Fruit fly (Drosophila melanogaster) whole organism: ENCODE data around the gene Nplp2.

Source experiments
- CG8478 ChIP-seq: fragments of >200 bp; optimal IDR thresholded peaks from 2 replicates; lab custom pipeline; 2018; ENCODE audit warnings: inconsistent platforms
- pan ChIP-seq: fragments of >200 bp; optimal IDR thresholded peaks from 2 replicates; lab custom pipeline; 2017
- psq ChIP-seq: fragments of >200 bp; optimal IDR thresholded peaks from 2 replicates; lab custom pipeline; 2017
- usp ChIP-seq: fragments of >200 bp; optimal IDR thresholded peaks from 2 replicates; lab custom pipeline; 2017; ENCODE audit warnings: missing biosample characterization, missing genetic modification characterization, mixed read lengths

dm6 chr3L:13382061-13382815 is 26.1 kb downstream of the Nplp2 start, which contains the start of gene ImpL1:
- TF ChIP-seq CG8478 (lab: Kevin White, UChicago) (no peak), pan (lab: Kevin White, UChicago) (no peak), psq (lab: Kevin White, UChicago) (no peak), usp (GFP tag; lab: Kevin White, UChicago) (no peak)
